Worm (Caenorhabditis elegans): ENCODE measurements around the gene C44C11.6.

C44C11.6 gene

ce11 chrII:12394138-12394537 lies 49.5 kb downstream of the C44C11.6 start:
- no peak for TF ChIP-seq nhr-43 (tag; optimal IDR thresholded peaks at IDR 0.05; ENCODE audit: poor library complexity, severe bottlenecking)
- no peak for TF ChIP-seq fos-1 (tag; optimal IDR thresholded peaks at IDR 0.05)
- peak; percentile 91 for TF ChIP-seq ceh-28 (tag; optimal IDR thresholded peaks at IDR 0.05)
- TF ChIP-seq pqm-1 (tag; optimal IDR thresholded peaks at IDR 0.05) = no peak
